Worm (Caenorhabditis elegans) whole organism, early embryonic: ENCODE data around the gene nhr-192.

Experiments used
- aly-1 ChIP-seq: sonication (generic microtip); optimal IDR thresholded peaks from 2 replicates; lab custom pipeline; 2016; ENCODE audit warnings: missing genetic modification characterization, missing compliant biosample characterization
- ama-1 ChIP-seq: fragments of 150-350 bp; optimal IDR thresholded peaks from 2 replicates; lab custom pipeline; 2014
- ets-7 ChIP-seq: sonication (generic microtip); optimal IDR thresholded peaks from 2 replicates; lab custom pipeline; 2016; ENCODE audit warnings: missing genotype, missing genetic modification characterization, missing compliant biosample characterization
- flt-1 ChIP-seq: fragments of 200-800 bp; sonication (Bioruptor generic); IDR thresholded peaks from 2 replicates; pipeline ENCODE4 v1.3.6; 2022; ENCODE audit warnings: missing genetic modification characterization, missing compliant biosample characterization
- hmbx-1 ChIP-seq: sonication (generic microtip); optimal IDR thresholded peaks from 2 replicates; lab custom pipeline; 2016; ENCODE audit warnings: mild to moderate bottlenecking, missing genetic modification characterization, missing compliant biosample characterization
- pes-1 ChIP-seq: fragments of 200-800 bp; sonication (Bioruptor generic); IDR thresholded peaks from 2 replicates; pipeline ENCODE4 v1.3.6; 2022; ENCODE audit warnings: missing genetic modification reagents, missing genetic modification characterization, missing compliant biosample characterization

- TF ChIP-seq ama-1 (lab: Kevin White, UChicago) = no peak
- TF ChIP-seq hmbx-1 (tag; lab: Kevin White, UChicago) = no peak
- TF ChIP-seq ets-7 (tag; lab: Kevin White, UChicago) = no peak
- no peak for TF ChIP-seq pes-1
- TF ChIP-seq flt-1 (GFP tag; lab: Robert Waterston, UW) = no peak
- TF ChIP-seq aly-1 (tag; lab: Kevin White, UChicago) = no peak
These were observed 3.7 kb downstream of the nhr-192 start, which contains the start of gene npr-39 for ce11 chrV:10066769-10067168.
